Worm (Caenorhabditis elegans) whole organism, late embryonic: Measurements from ENCODE around the gene cpr-6.

Source experiments
- C38D4.7 ChIP-seq: fragments of 200-800 bp; sonication (Bioruptor generic); optimal IDR thresholded peaks from 2 replicates; lab custom pipeline; 2018; ENCODE audit warnings: mild to moderate bottlenecking, missing genetic modification characterization, moderate library complexity, missing compliant biosample characterization
- K02D7.2 ChIP-seq: sonication (generic microtip); optimal IDR thresholded peaks from 2 replicates; lab custom pipeline; 2017; ENCODE audit warnings: mild to moderate bottlenecking, missing genetic modification characterization, missing compliant biosample characterization
- K09A11.1 ChIP-seq: sonication (generic microtip); optimal IDR thresholded peaks from 2 replicates; lab custom pipeline; 2017; ENCODE audit warnings: antibody characterized with exemption, mild to moderate bottlenecking, missing genetic modification characterization, missing compliant biosample characterization; ENCODE audit not compliant: insufficient read depth
- T23F11.4 ChIP-seq: fragments of 200-800 bp; sonication (Bioruptor generic); optimal IDR thresholded peaks from 2 replicates; lab custom pipeline; 2018; ENCODE audit warnings: mild to moderate bottlenecking, missing genetic modification characterization, missing compliant biosample characterization
- Y22D7AL.16 ChIP-seq: sonication (generic microtip); optimal IDR thresholded peaks from 2 replicates; lab custom pipeline; 2016; ENCODE audit warnings: missing genetic modification characterization, missing compliant biosample characterization
- ama-1 ChIP-seq: fragments of 150-350 bp; optimal IDR thresholded peaks from 2 replicates; lab custom pipeline; 2014
- ceh-14 ChIP-seq: sonication (generic microtip); optimal IDR thresholded peaks from 2 replicates; lab custom pipeline; 2016; ENCODE audit warnings: missing genotype, missing genetic modification characterization, missing compliant biosample characterization
- ceh-19 ChIP-seq: fragments of 200-800 bp; sonication (Bioruptor generic); optimal IDR thresholded peaks from 2 replicates; lab custom pipeline; 2018; ENCODE audit warnings: mild to moderate bottlenecking, missing genetic modification characterization, missing compliant biosample characterization
- ceh-22 ChIP-seq: sonication (generic microtip); optimal IDR thresholded peaks from 2 replicates; lab custom pipeline; 2017; ENCODE audit warnings: missing biosample characterization, missing genetic modification characterization
- ceh-24 ChIP-seq: sonication (generic microtip); optimal IDR thresholded peaks from 2 replicates; lab custom pipeline; 2016; ENCODE audit warnings: mild to moderate bottlenecking, missing genetic modification characterization, missing compliant biosample characterization
- ceh-30 ChIP-seq: fragments of 150-350 bp; optimal IDR thresholded peaks from 2 replicates; lab custom pipeline; 2014; ENCODE audit warnings: missing biosample characterization, missing genetic modification characterization
- ceh-31 ChIP-seq: sonication (generic microtip); optimal IDR thresholded peaks from 2 replicates; lab custom pipeline; 2016; ENCODE audit warnings: missing genetic modification characterization, missing compliant biosample characterization
- ceh-48 ChIP-seq: sonication (generic microtip); optimal IDR thresholded peaks from 2 replicates; lab custom pipeline; 2016; ENCODE audit warnings: missing genetic modification characterization, inconsistent platforms, missing compliant biosample characterization
- che-1 ChIP-seq: sonication (generic microtip); optimal IDR thresholded peaks from 2 replicates; lab custom pipeline; 2016; ENCODE audit warnings: mild to moderate bottlenecking, missing genetic modification characterization, missing compliant biosample characterization
- dmd-4 ChIP-seq: sonication (generic microtip); optimal IDR thresholded peaks from 2 replicates; lab custom pipeline; 2016; ENCODE audit warnings: borderline replicate concordance, missing genetic modification characterization, missing compliant biosample characterization
- elt-4 ChIP-seq: sonication (generic microtip); optimal IDR thresholded peaks from 2 replicates; lab custom pipeline; 2016; ENCODE audit warnings: missing genetic modification characterization, missing compliant biosample characterization
- fax-1 ChIP-seq: sonication (generic microtip); optimal IDR thresholded peaks from 2 replicates; lab custom pipeline; 2016; ENCODE audit warnings: missing genotype, missing genetic modification characterization, missing compliant biosample characterization
- hlh-13 ChIP-seq: fragments of 200-800 bp; sonication (Bioruptor generic); optimal IDR thresholded peaks from 2 replicates; lab custom pipeline; 2018; ENCODE audit warnings: mild to moderate bottlenecking, missing genetic modification characterization, missing compliant biosample characterization
- hlh-6 ChIP-seq: sonication (generic microtip); optimal IDR thresholded peaks from 2 replicates; lab custom pipeline; 2016; ENCODE audit warnings: missing genotype, missing genetic modification characterization, missing compliant biosample characterization
- lim-6 ChIP-seq: sonication (generic microtip); optimal IDR thresholded peaks from 2 replicates; lab custom pipeline; 2016; ENCODE audit warnings: missing genetic modification characterization, missing compliant biosample characterization
- lin-11 ChIP-seq: fragments of 200-800 bp; sonication (Bioruptor generic); optimal IDR thresholded peaks from 2 replicates; lab custom pipeline; 2018; ENCODE audit warnings: mild to moderate bottlenecking, missing genetic modification characterization, missing compliant biosample characterization
- madf-2 ChIP-seq: sonication (generic microtip); optimal IDR thresholded peaks from 2 replicates; lab custom pipeline; 2017; ENCODE audit warnings: missing genetic modification characterization, missing compliant biosample characterization
- mec-3 ChIP-seq: sonication (generic microtip); optimal IDR thresholded peaks from 2 replicates; lab custom pipeline; 2016; ENCODE audit warnings: borderline replicate concordance, missing genetic modification characterization, missing compliant biosample characterization
- nhr-11 ChIP-seq: fragments of 150-350 bp; optimal IDR thresholded peaks from 2 replicates; lab custom pipeline; 2014; ENCODE audit warnings: missing biosample characterization, missing genetic modification characterization
- pat-9 ChIP-seq: fragments of 200-800 bp; sonication (Bioruptor generic); optimal IDR thresholded peaks from 2 replicates; lab custom pipeline; 2018; ENCODE audit warnings: mild to moderate bottlenecking, missing genetic modification characterization, moderate library complexity, missing compliant biosample characterization
- pax-1 ChIP-seq: fragments of 150-350 bp; optimal IDR thresholded peaks from 2 replicates; lab custom pipeline; 2014; ENCODE audit warnings: missing biosample characterization, missing genetic modification characterization
- pqm-1 ChIP-seq: sonication (generic microtip); optimal IDR thresholded peaks from 2 replicates; lab custom pipeline; 2016; ENCODE audit warnings: missing genetic modification characterization, missing compliant biosample characterization
- pros-1 ChIP-seq: fragments of 150-350 bp; optimal IDR thresholded peaks from 2 replicates; lab custom pipeline; 2014; ENCODE audit warnings: missing biosample characterization, missing genetic modification reagents, missing genetic modification characterization
- rnt-1 ChIP-seq: sonication (generic microtip); optimal IDR thresholded peaks from 2 replicates; lab custom pipeline; 2016; ENCODE audit warnings: missing genetic modification characterization, missing compliant biosample characterization
- sox-2 ChIP-seq: fragments of 200-800 bp; sonication (Bioruptor generic); IDR thresholded peaks from 2 replicates; pipeline ENCODE4 v1.3.6; 2022; ENCODE audit warnings: missing genetic modification reagents, missing genetic modification characterization, missing compliant biosample characterization
- syd-9 ChIP-seq: sonication (generic microtip); optimal IDR thresholded peaks from 2 replicates; lab custom pipeline; 2016; ENCODE audit warnings: mild to moderate bottlenecking, missing genetic modification characterization, moderate library complexity, missing compliant biosample characterization
- tbx-2 ChIP-seq: sonication (generic microtip); optimal IDR thresholded peaks from 2 replicates; lab custom pipeline; 2016; ENCODE audit warnings: missing genetic modification characterization, missing compliant biosample characterization
- ttx-3 ChIP-seq: sonication (generic microtip); optimal IDR thresholded peaks from 2 replicates; lab custom pipeline; 2016; ENCODE audit warnings: missing genetic modification reagents, missing genetic modification characterization, missing compliant biosample characterization
- unc-42 ChIP-seq: sonication (generic microtip); optimal IDR thresholded peaks from 2 replicates; lab custom pipeline; 2016; ENCODE audit warnings: missing genotype, missing genetic modification characterization, missing compliant biosample characterization
- unc-86 ChIP-seq: sonication (generic microtip); optimal IDR thresholded peaks from 2 replicates; lab custom pipeline; 2016; ENCODE audit warnings: missing genetic modification characterization, missing compliant biosample characterization
- zip-5 ChIP-seq: sonication (generic microtip); optimal IDR thresholded peaks from 2 replicates; lab custom pipeline; 2016; ENCODE audit warnings: missing genetic modification characterization, missing compliant biosample characterization
- ztf-16 ChIP-seq: sonication (generic microtip); optimal IDR thresholded peaks from 2 replicates; lab custom pipeline; 2017; ENCODE audit warnings: missing genetic modification characterization, missing compliant biosample characterization

Gene cpr-6

ce11 chrX:6607599-6607998, 592 bp downstream of the cpr-6 start:
- TF ChIP-seq elt-4 (tag; lab: Kevin White, UChicago) (no peak), syd-9 (no peak), pros-1 (tag; lab: Kevin White, UChicago) (no peak), mec-3 (tag; lab: Kevin White, UChicago) (no peak), ceh-22 (tag; lab: Kevin White, UChicago) (no peak), Y22D7AL.16 (tag; lab: Kevin White, UChicago) (no peak), fax-1 (tag; lab: Kevin White, UChicago) (no peak), ceh-19 (GFP tag; lab: Kevin White, UChicago) (no peak), K02D7.2 (no peak), hlh-6 (tag; lab: Kevin White, UChicago) (no peak), ceh-48 (no peak), lin-11 (no peak), ceh-30 (no peak), rnt-1 (tag; lab: Kevin White, UChicago) (no peak), ztf-16 (tag; lab: Kevin White, UChicago) (no peak), nhr-11 (tag; lab: Kevin White, UChicago) (no peak), lim-6 (tag; lab: Kevin White, UChicago) (no peak), che-1 (tag; lab: Kevin White, UChicago) (no peak)

- TF ChIP-seq T23F11.4 (no peak), pqm-1 (no peak), K02D7.2 (no peak), dmd-4 (tag; lab: Kevin White, UChicago) (no peak), tbx-2 (tag; lab: Kevin White, UChicago) (no peak), hlh-13 (GFP tag; lab: Kevin White, UChicago) (no peak), zip-5 (tag; lab: Kevin White, UChicago) (no peak), ceh-31 (no peak), ama-1 (lab: Kevin White, UChicago) (no peak), C38D4.7 (GFP tag; lab: Kevin White, UChicago) (no peak), sox-2 (no peak)
Measured at ce11 chrX:6609251-6609650, 2.2 kb downstream of the cpr-6 start.

- TF ChIP-seq pat-9 = no peak
- no peak for TF ChIP-seq pax-1
- TF ChIP-seq nhr-11 (tag; lab: Kevin White, UChicago) = no peak
Measured at ce11 chrX:6609717-6610116, 2.7 kb downstream of the cpr-6 start, which contains the start of gene C25B8.8. Gene C25B8.8, plus strand, starts transcription at chrX:6610017.

- no peak for TF ChIP-seq madf-2 (tag; lab: Kevin White, UChicago)
- no peak for TF ChIP-seq T23F11.4
- TF ChIP-seq ceh-24 (tag; lab: Kevin White, UChicago) = no peak
- TF ChIP-seq unc-86 (tag; lab: Kevin White, UChicago) = no peak
- TF ChIP-seq ceh-14 (tag; lab: Kevin White, UChicago) = peak; percentile 4
- peak; percentile 80 for TF ChIP-seq unc-42 (tag; lab: Kevin White, UChicago)
- TF ChIP-seq ttx-3 (tag; lab: Kevin White, UChicago) = peak; percentile 6
- peak; percentile 33 for TF ChIP-seq ceh-31
- TF ChIP-seq pqm-1 = no peak
Measured at ce11 chrX:6613537-6613936, 6.5 kb downstream of the cpr-6 start.

- peak; percentile 60 for TF ChIP-seq ama-1 (lab: Kevin White, UChicago)
- no peak for TF ChIP-seq K09A11.1 (tag; lab: Kevin White, UChicago)
Measured at ce11 chrX:6617622-6618021, 10.6 kb downstream of the cpr-6 start.
